Fruit fly (Drosophila melanogaster) whole organism: Measurements from ENCODE around the gene FoxP.

ENCODE experiments used
- CG8478 ChIP-seq: fragments of >200 bp; optimal IDR thresholded peaks from 2 replicates; lab custom pipeline; 2018; ENCODE audit warnings: inconsistent platforms
- Dll ChIP-seq: fragments of >200 bp; optimal IDR thresholded peaks from 2 replicates; lab custom pipeline; 2017
- EcR ChIP-seq, 2 experiments: fragments of >200 bp; optimal IDR thresholded peaks; 2 replicates each; lab custom pipeline; 2017; ENCODE audit warnings: missing biosample characterization in 2 of 2, missing genetic modification characterization in 2 of 2, missing genetic modification reagents in 2 of 2
- pan ChIP-seq: fragments of >200 bp; optimal IDR thresholded peaks from 2 replicates; lab custom pipeline; 2017
- psq ChIP-seq: fragments of >200 bp; optimal IDR thresholded peaks from 2 replicates; lab custom pipeline; 2017
- usp ChIP-seq: fragments of >200 bp; optimal IDR thresholded peaks from 2 replicates; lab custom pipeline; 2017; ENCODE audit warnings: missing biosample characterization, missing genetic modification characterization, mixed read lengths

Gene FoxP

dm6 chr3R:9735151-9735550 lies 4.5 kb upstream of the FoxP start:
- TF ChIP-seq CG8478 (lab: Kevin White, UChicago) (no peak), Dll (lab: Kevin White, UChicago) (no peak), usp (GFP tag; lab: Kevin White, UChicago) (no peak), psq (lab: Kevin White, UChicago) (no peak), EcR (GFP tag; optimal IDR thresholded peaks at IDR 0.05; lab: Kevin White, UChicago) (no peak), pan (no peak)

- TF ChIP-seq pan: no peak
- no peak for TF ChIP-seq CG8478 (lab: Kevin White, UChicago)
These were observed 2.5 kb upstream of the FoxP start, which contains the start of gene alphaTub85E for dm6 chr3R:9733150-9733549. TSS of gene alphaTub85E (minus strand) at chr3R:9733250.

dm6 chr3R:9725121-9725956 lies 5.3 kb downstream of the FoxP start, which contains the start of gene hyd:
TSS of gene hyd (minus strand) at chr3R:9725615.
- TF ChIP-seq usp (GFP tag; lab: Kevin White, UChicago) (no peak), pan (no peak), CG8478 (lab: Kevin White, UChicago) (peak; percentile 21)

- TF ChIP-seq EcR (GFP tag; optimal IDR thresholded peaks at IDR 0.05; lab: Kevin White, UChicago): no peak
- TF ChIP-seq CG8478 (lab: Kevin White, UChicago): no peak
- no peak for TF ChIP-seq pan
- no peak for TF ChIP-seq usp (GFP tag; lab: Kevin White, UChicago)
- TF ChIP-seq psq (lab: Kevin White, UChicago): no peak
- TF ChIP-seq Dll (lab: Kevin White, UChicago): no peak
These were observed 19.8 kb downstream of the FoxP start, which contains the start of the genes trbd and dmt for dm6 chr3R:9710886-9711285. TSS of gene trbd (minus strand) at chr3R:9711037. TSS of gene dmt (plus strand) at chr3R:9711142.

dm6 chr3R:9710228-9710627 lies 20.4 kb downstream of the FoxP start:
- TF ChIP-seq pan: no peak
- no peak for TF ChIP-seq CG8478 (lab: Kevin White, UChicago)
- no peak for TF ChIP-seq EcR (GFP tag; optimal IDR thresholded peaks at IDR 0.05; lab: Kevin White, UChicago)
- TF ChIP-seq Dll (lab: Kevin White, UChicago): no peak
- no peak for TF ChIP-seq psq (lab: Kevin White, UChicago)
- TF ChIP-seq usp (GFP tag; lab: Kevin White, UChicago): no peak

dm6 chr3R:9705008-9705628 lies 25.6 kb downstream of the FoxP start, which contains the start of gene Unc-115a:
TSS of gene Unc-115a (minus strand) at chr3R:9705417.
- TF ChIP-seq Dll (lab: Kevin White, UChicago) (no peak), pan (no peak), usp (GFP tag; lab: Kevin White, UChicago) (no peak), CG8478 (lab: Kevin White, UChicago) (no peak), EcR (GFP tag; optimal IDR thresholded peaks at IDR 0.05; lab: Kevin White, UChicago) (no peak), psq (lab: Kevin White, UChicago) (no peak)

dm6 chr3R:9704183-9705007 lies 26.3 kb downstream of the FoxP start:
- no peak for TF ChIP-seq EcR (GFP tag; optimal IDR thresholded peaks at IDR 0.05; lab: Kevin White, UChicago)
- TF ChIP-seq Dll (lab: Kevin White, UChicago): peak; percentile 14
- no peak for TF ChIP-seq usp (GFP tag; lab: Kevin White, UChicago)
- no peak for TF ChIP-seq psq (lab: Kevin White, UChicago)
- TF ChIP-seq CG8478 (lab: Kevin White, UChicago): peak; percentile 30
- no peak for TF ChIP-seq pan

- TF ChIP-seq EcR (GFP tag; optimal IDR thresholded peaks at IDR 0.05; lab: Kevin White, UChicago) (no peak), CG8478 (lab: Kevin White, UChicago) (no peak), Dll (lab: Kevin White, UChicago) (no peak), usp (GFP tag; lab: Kevin White, UChicago) (no peak), pan (no peak), psq (lab: Kevin White, UChicago) (no peak)
These were observed 27.4 kb downstream of the FoxP start for dm6 chr3R:9703273-9703672.

dm6 chr3R:9702567-9702966 lies 28.1 kb downstream of the FoxP start:
- TF ChIP-seq pan (no peak), EcR (GFP tag; optimal IDR thresholded peaks at IDR 0.05; lab: Kevin White, UChicago) (no peak), psq (lab: Kevin White, UChicago) (no peak), usp (GFP tag; lab: Kevin White, UChicago) (no peak)

dm6 chr3R:9701897-9702296 lies 28.8 kb downstream of the FoxP start:
- TF ChIP-seq Dll (lab: Kevin White, UChicago) (no peak), CG8478 (lab: Kevin White, UChicago) (no peak), pan (no peak), psq (lab: Kevin White, UChicago) (no peak), usp (GFP tag; lab: Kevin White, UChicago) (no peak), EcR (GFP tag; optimal IDR thresholded peaks at IDR 0.05; lab: Kevin White, UChicago) (no peak)

- TF ChIP-seq Dll (lab: Kevin White, UChicago) (no peak), CG8478 (lab: Kevin White, UChicago) (no peak), pan (no peak), EcR (GFP tag; optimal IDR thresholded peaks at IDR 0.05; lab: Kevin White, UChicago) (no peak), usp (GFP tag; lab: Kevin White, UChicago) (no peak), psq (lab: Kevin White, UChicago) (no peak)
These were observed 29.4 kb downstream of the FoxP start for dm6 chr3R:9701148-9701703.
